Worm (Caenorhabditis elegans) whole organism, L4/young adult: ENCODE measurements around the gene C24A3.9.

ENCODE experiments used
- W03F9.2 ChIP-seq: fragments of 150-350 bp; optimal IDR thresholded peaks from 2 replicates; lab custom pipeline; 2014; ENCODE audit warnings: missing biosample characterization, missing genetic modification characterization
- dao-5 ChIP-seq: sonication (generic microtip); optimal IDR thresholded peaks from 2 replicates; lab custom pipeline; 2016; ENCODE audit warnings: missing genotype, missing genetic modification characterization, moderate library complexity, missing compliant biosample characterization
- him-1 ChIP-seq: sonication (generic microtip); optimal IDR thresholded peaks from 2 replicates; lab custom pipeline; 2016; ENCODE audit warnings: missing genotype, missing genetic modification reagents, missing genetic modification characterization, missing compliant biosample characterization

Gene C24A3.9

DNA sequence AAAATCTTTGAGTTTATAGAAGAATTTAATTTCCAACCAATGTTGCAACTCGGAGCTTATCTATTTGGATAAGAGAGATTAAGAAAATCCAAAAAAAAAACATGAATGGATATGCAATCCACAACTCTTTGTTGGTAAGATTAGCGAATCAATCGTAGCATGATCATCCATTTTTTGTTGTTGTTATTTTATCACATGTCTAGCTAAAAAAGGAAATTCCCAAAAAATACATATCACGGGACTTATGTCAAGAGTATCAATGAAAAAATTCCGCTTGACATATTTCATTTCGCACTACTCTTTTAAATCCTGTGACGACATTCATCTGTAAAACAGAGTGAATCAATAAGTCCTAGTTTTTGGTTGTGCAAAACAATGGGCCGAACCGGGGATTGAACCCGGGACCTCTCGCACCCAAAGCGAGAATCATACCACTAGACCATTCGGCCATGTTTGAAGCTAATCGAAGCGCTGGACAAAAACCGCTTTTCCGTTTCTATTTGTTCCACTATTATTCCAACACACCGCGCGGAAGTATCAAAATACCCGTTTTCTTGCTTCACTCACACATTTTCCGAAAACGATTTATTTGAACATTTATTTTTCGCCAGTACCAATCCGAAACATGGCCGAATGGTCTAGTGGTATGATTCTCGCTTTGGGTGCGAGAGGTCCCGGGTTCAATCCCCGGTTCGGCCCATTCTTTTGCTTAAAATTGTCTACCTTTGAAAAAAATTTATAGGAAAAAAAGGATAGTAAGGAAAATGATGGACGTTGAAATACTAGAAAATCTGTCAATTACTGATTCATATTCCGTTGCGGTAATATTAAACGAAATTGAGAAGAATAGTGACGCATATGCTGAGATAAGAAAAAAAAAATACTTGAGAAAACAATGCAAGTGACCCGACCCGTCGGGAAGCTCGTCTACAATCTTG, 40.9 kb downstream of the C24A3.9 start:
- TF ChIP-seq W03F9.2 (tag; lab: Kevin White, UChicago), result no peak
- no peak for TF ChIP-seq dao-5 (tag; lab: Kevin White, UChicago)

DNA sequence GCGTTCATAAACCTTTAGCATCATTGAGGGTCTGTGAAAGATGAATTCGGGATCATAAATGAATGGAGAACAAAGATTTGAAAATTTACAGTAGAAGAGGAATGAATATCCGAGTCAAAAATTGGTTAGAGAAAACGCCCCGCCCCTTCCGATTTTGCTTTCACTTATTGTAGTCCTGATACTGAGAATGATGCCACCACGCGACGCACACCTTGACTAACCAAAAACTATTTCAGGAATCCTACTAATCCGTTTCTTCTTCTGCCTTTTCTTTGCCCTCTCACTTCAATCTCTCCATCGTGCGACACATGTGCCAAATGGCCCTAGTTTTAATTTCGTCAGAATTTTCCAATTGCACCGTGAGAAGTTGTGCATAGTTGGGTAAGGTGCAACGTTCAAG, 46.8 kb downstream of the C24A3.9 start:
- TF ChIP-seq dao-5 (tag; lab: Kevin White, UChicago) (no peak), W03F9.2 (tag; lab: Kevin White, UChicago) (no peak), him-1 (tag; lab: Kevin White, UChicago) (no peak)

DNA sequence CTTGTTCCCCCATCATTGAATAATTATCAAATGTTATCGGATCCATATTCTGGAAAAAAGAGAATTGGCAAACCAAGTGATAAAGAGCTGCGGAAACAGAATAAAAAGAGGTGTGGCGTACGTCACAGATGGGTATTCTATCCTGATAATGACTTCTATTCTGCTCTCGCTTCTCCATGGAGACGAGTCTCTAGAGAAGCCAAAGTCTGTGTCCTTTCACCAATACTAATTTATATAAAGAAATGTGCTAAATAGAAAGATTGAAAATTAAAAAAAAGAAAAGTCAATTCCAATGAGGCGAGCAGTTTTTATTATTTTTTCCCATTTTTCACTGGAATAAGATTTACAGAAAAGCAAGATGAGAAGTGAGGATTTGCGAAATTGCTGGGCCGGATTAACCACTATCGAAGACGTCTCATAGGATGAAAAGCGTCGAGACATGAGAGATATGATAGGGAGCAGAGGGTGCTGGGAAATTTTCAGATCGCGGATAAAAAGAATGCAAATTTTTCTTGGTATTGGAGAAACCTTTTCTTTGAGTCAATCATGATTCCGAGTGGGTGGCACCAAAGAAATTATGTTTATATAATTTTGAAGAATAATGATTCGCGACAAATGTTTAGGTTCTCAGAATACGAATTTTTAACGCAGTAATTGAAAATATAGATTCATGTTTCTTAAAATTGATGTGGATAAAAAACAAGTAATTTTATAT, 49.0 kb downstream of the C24A3.9 start, which contains the start of gene aexr-3:
TSS of gene aexr-3 (minus strand) at position 51 of the 715 bp plus-strand sequence.
- TF ChIP-seq him-1 (tag; lab: Kevin White, UChicago) (no peak), W03F9.2 (tag; lab: Kevin White, UChicago) (no peak), dao-5 (tag; lab: Kevin White, UChicago) (no peak)
